Worm (Caenorhabditis elegans) whole organism, L2 larva: Measurements from ENCODE around the gene C35A5.3.

Source experiments
- Y55F3AM.14 ChIP-seq: fragments of 200-800 bp; sonication (Bioruptor generic); optimal IDR thresholded peaks from 2 replicates; lab custom pipeline; 2018; ENCODE audit warnings: mild to moderate bottlenecking, missing genetic modification characterization, missing compliant biosample characterization
- ceh-82 ChIP-seq: fragments of 150-350 bp; optimal IDR thresholded peaks from 2 replicates; lab custom pipeline; 2014; ENCODE audit warnings: missing biosample characterization, missing genetic modification characterization
- lin-13 ChIP-seq: fragments of 150-350 bp; optimal IDR thresholded peaks from 2 replicates; lab custom pipeline; 2014; ENCODE audit warnings: missing biosample characterization, missing genetic modification reagents, missing genetic modification characterization
- nhr-237 ChIP-seq: fragments of 150-350 bp; optimal IDR thresholded peaks from 2 replicates; lab custom pipeline; 2014; ENCODE audit warnings: missing biosample characterization, missing genetic modification characterization
- nhr-77 ChIP-seq: fragments of 150-350 bp; optimal IDR thresholded peaks from 2 replicates; lab custom pipeline; 2014; ENCODE audit warnings: missing biosample characterization, missing genetic modification characterization
- unc-62 ChIP-seq: fragments of 150-350 bp; optimal IDR thresholded peaks from 2 replicates; lab custom pipeline; 2014; ENCODE audit warnings: missing biosample characterization, missing genetic modification reagents, missing genetic modification characterization

DNA sequence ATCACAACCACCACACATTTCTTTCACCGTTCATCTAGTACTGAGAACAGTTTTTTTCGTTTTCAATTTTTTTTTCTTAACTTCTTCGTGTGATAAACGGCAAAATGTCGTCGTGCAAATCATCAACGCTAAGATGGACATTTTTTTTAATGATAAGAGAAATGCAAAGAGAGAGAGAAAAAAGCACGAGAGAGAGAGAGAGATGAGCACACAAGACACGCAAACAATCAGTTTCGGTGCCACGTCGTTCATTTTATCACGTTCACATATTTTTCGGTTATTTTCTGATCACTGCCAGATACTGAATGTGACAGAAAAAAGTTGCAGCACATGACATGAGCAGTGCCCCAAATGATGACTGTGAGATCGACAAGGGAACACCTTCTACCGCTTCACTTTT lies 33.0 kb downstream of the C35A5.3 start, which contains the start of gene egl-9:
- TF ChIP-seq nhr-237, result no peak
- TF ChIP-seq ceh-82 (tag; lab: Kevin White, UChicago), result no peak
- TF ChIP-seq nhr-77 (tag; lab: Kevin White, UChicago), result no peak
- no peak for TF ChIP-seq unc-62 (GFP tag; lab: Kevin White, UChicago)
- peak; percentile 40 for TF ChIP-seq Y55F3AM.14 (GFP tag; lab: Kevin White, UChicago)
- TF ChIP-seq lin-13 (GFP tag; lab: Kevin White, UChicago), result no peak
